Worm (Caenorhabditis elegans) whole organism, young adult: Measurements from ENCODE around the gene oma-2.
A peak's percentile ranks its signal among the peaks of the same experiment; 100 is the strongest.

Source experiments
- B0336.3 ChIP-seq: fragments of 200-800 bp; sonication (Bioruptor generic); IDR thresholded peaks from 2 replicates; pipeline ENCODE4 v1.3.6; 2022; ENCODE audit warnings: missing genetic modification characterization, missing compliant biosample characterization
- C17E4.6 ChIP-seq: fragments of 200-800 bp; sonication (Bioruptor generic); IDR thresholded peaks from 2 replicates; pipeline ENCODE4 v1.3.6; 2022; ENCODE audit warnings: missing genetic modification reagents, missing genetic modification characterization, missing compliant biosample characterization
- F49E8.2 ChIP-seq: sonication (generic microtip); optimal IDR thresholded peaks from 3 replicates; lab custom pipeline; 2017; ENCODE audit warnings: missing genetic modification characterization, mild to moderate bottlenecking, missing compliant biosample characterization, antibody characterized with exemption, moderate library complexity; ENCODE audit not compliant: insufficient read depth
- F52B5.7 ChIP-seq: sonication (generic microtip); optimal IDR thresholded peaks from 2 replicates; lab custom pipeline; 2016; ENCODE audit warnings: mild to moderate bottlenecking, missing genetic modification characterization, missing compliant biosample characterization
- F57A8.1 ChIP-seq: fragments of 200-800 bp; sonication (Bioruptor generic); optimal IDR thresholded peaks from 2 replicates; lab custom pipeline; 2018; ENCODE audit warnings: mild to moderate bottlenecking, missing genetic modification characterization, moderate library complexity, missing compliant biosample characterization
- F57C9.4 ChIP-seq: sonication (generic microtip); optimal IDR thresholded peaks from 2 replicates; lab custom pipeline; 2017; ENCODE audit warnings: mild to moderate bottlenecking, missing genetic modification characterization, missing compliant biosample characterization
- Y56A3A.18 ChIP-seq: fragments of 200-800 bp; sonication (Bioruptor generic); IDR thresholded peaks from 2 replicates; pipeline ENCODE4 v1.3.6; 2022; ENCODE audit warnings: missing genetic modification reagents, missing genetic modification characterization, missing compliant biosample characterization
- Y67H2A.10 ChIP-seq: fragments of 200-800 bp; sonication (Bioruptor generic); conservative IDR thresholded peaks from 2 replicates; pipeline ENCODE4 v1.3.6; 2022; ENCODE audit warnings: missing genetic modification reagents, missing genetic modification characterization, missing compliant biosample characterization
- ama-1 ChIP-seq, 3 experiments: fragments of 150-350 bp in 1 of 3; sonication (generic microtip) in 2 of 3; optimal IDR thresholded peaks; 2 replicates each; lab custom pipeline; 2014 to 2018; ENCODE audit warnings: missing biosample characterization in 2 of 3, missing genetic modification characterization in 2 of 3, missing genetic modification reagents in 2 of 3
- atf-7 ChIP-seq: sonication (generic microtip); optimal IDR thresholded peaks from 2 replicates; lab custom pipeline; 2017; ENCODE audit warnings: mild to moderate bottlenecking, missing genetic modification characterization, missing compliant biosample characterization
- attf-6 ChIP-seq: fragments of 200-800 bp; sonication (Bioruptor generic); IDR thresholded peaks from 2 replicates; pipeline ENCODE4 v1.3.6; 2022; ENCODE audit warnings: missing genetic modification reagents, missing genetic modification characterization, missing compliant biosample characterization
- bed-2 ChIP-seq: fragments of 200-800 bp; sonication (Bioruptor generic); IDR thresholded peaks from 2 replicates; pipeline ENCODE4 v1.3.6; 2022; ENCODE audit warnings: missing genetic modification reagents, missing genetic modification characterization, missing compliant biosample characterization
- cebp-1 ChIP-seq, 2 experiments: fragments of 200-800 bp in 1 of 2; sonication (Bioruptor generic) in 1 of 2; sonication (generic microtip) in 1 of 2; IDR thresholded peaks in 1 of 2; optimal IDR thresholded peaks in 1 of 2; 2 replicates each; pipeline versions ENCODE4 v1.3.6 to Lab custom; 2017 to 2022; ENCODE audit warnings: missing compliant biosample characterization in 2 of 2, missing genetic modification characterization in 2 of 2, mild to moderate bottlenecking in 1 of 2, missing genetic modification reagents in 1 of 2, moderate library complexity in 1 of 2
- cebp-2 ChIP-seq: fragments of 200-800 bp; sonication (Bioruptor generic); IDR thresholded peaks from 2 replicates; pipeline ENCODE4 v1.3.6; 2022; ENCODE audit warnings: missing genetic modification characterization, missing compliant biosample characterization
- ceh-100 ChIP-seq: fragments of 200-800 bp; sonication (Bioruptor generic); IDR thresholded peaks from 2 replicates; pipeline ENCODE4 v1.3.6; 2022; ENCODE audit warnings: missing genetic modification reagents, missing genetic modification characterization, missing compliant biosample characterization
- die-1 ChIP-seq: sonication (generic microtip); optimal IDR thresholded peaks from 2 replicates; lab custom pipeline; 2016; ENCODE audit warnings: missing genotype, mild to moderate bottlenecking, missing genetic modification characterization, missing compliant biosample characterization
- efl-1 ChIP-seq: fragments of 150-350 bp; optimal IDR thresholded peaks from 2 replicates; lab custom pipeline; 2014; ENCODE audit warnings: missing biosample characterization, missing genetic modification reagents, missing genetic modification characterization
- egl-18 ChIP-seq: fragments of 200-800 bp; sonication (Bioruptor generic); IDR thresholded peaks from 2 replicates; pipeline ENCODE4 v1.3.6; 2022; ENCODE audit warnings: missing genetic modification reagents, missing genetic modification characterization, missing compliant biosample characterization
- egrh-3 ChIP-seq: fragments of 200-800 bp; sonication (Bioruptor generic); IDR thresholded peaks from 2 replicates; pipeline ENCODE4 v1.3.6; 2022; ENCODE audit warnings: missing genetic modification reagents, missing genetic modification characterization, missing compliant biosample characterization
- ets-4 ChIP-seq: fragments of 200-800 bp; sonication (Bioruptor generic); optimal IDR thresholded peaks from 2 replicates; lab custom pipeline; 2018; ENCODE audit warnings: mild to moderate bottlenecking, missing genetic modification characterization, missing compliant biosample characterization
- him-1 ChIP-seq: sonication (generic microtip); optimal IDR thresholded peaks from 2 replicates; lab custom pipeline; 2016; ENCODE audit warnings: missing genotype, missing genetic modification reagents, missing genetic modification characterization, missing compliant biosample characterization
- hmg-1.2 ChIP-seq: fragments of 200-800 bp; sonication (Bioruptor generic); IDR thresholded peaks from 2 replicates; pipeline ENCODE4 v1.3.6; 2022; ENCODE audit warnings: missing genetic modification reagents, missing genetic modification characterization, missing compliant biosample characterization
- hrde-1 ChIP-seq: sonication (generic microtip); optimal IDR thresholded peaks from 2 replicates; lab custom pipeline; 2016; ENCODE audit warnings: missing genetic modification characterization, mild to moderate bottlenecking, missing compliant biosample characterization, moderate library complexity, missing genotype, missing genetic modification reagents, borderline replicate concordance
- hsf-1 ChIP-seq: fragments of 200-800 bp; sonication (Bioruptor generic); IDR thresholded peaks from 2 replicates; pipeline ENCODE4 v1.3.6; 2022; ENCODE audit warnings: missing genetic modification reagents, missing genetic modification characterization, missing compliant biosample characterization
- lin-40 ChIP-seq: sonication (generic microtip); optimal IDR thresholded peaks from 2 replicates; lab custom pipeline; 2016; ENCODE audit warnings: missing genetic modification characterization, mild to moderate bottlenecking, missing compliant biosample characterization, missing genotype, missing genetic modification reagents
- lir-1 ChIP-seq: fragments of 200-800 bp; sonication (Bioruptor generic); conservative IDR thresholded peaks from 2 replicates; pipeline ENCODE4 v1.3.6; 2022; ENCODE audit warnings: missing genetic modification reagents, missing genetic modification characterization, missing compliant biosample characterization
- lsy-27 ChIP-seq: sonication (generic microtip); optimal IDR thresholded peaks from 2 replicates; lab custom pipeline; 2017; ENCODE audit warnings: missing genetic modification characterization, mild to moderate bottlenecking, missing compliant biosample characterization, antibody characterized with exemption, missing genotype, borderline replicate concordance; ENCODE audit not compliant: insufficient read depth
- madf-3 ChIP-seq: fragments of 200-800 bp; sonication (Bioruptor generic); IDR thresholded peaks from 2 replicates; pipeline ENCODE4 v1.3.6; 2022; ENCODE audit warnings: missing genetic modification reagents, missing genetic modification characterization, missing compliant biosample characterization
- madf-8 ChIP-seq: fragments of 200-800 bp; sonication (Bioruptor generic); conservative IDR thresholded peaks from 2 replicates; pipeline ENCODE4 v1.3.6; 2022; ENCODE audit warnings: missing genetic modification reagents, missing genetic modification characterization, missing compliant biosample characterization
- mes-4 ChIP-seq: sonication (generic microtip); optimal IDR thresholded peaks from 2 replicates; lab custom pipeline; 2016; ENCODE audit warnings: missing genotype, missing genetic modification characterization, missing compliant biosample characterization
- nfyb-1 ChIP-seq: fragments of 200-800 bp; sonication (Bioruptor generic); IDR thresholded peaks from 2 replicates; pipeline ENCODE4 v1.3.6; 2022; ENCODE audit warnings: missing genetic modification reagents, missing genetic modification characterization, missing compliant biosample characterization
- pbrm-1 ChIP-seq: fragments of 200-800 bp; sonication (Bioruptor generic); IDR thresholded peaks from 2 replicates; pipeline ENCODE4 v1.3.6; 2022; ENCODE audit warnings: missing genetic modification reagents, missing genetic modification characterization, missing compliant biosample characterization
- rec-8 ChIP-seq, 2 experiments: sonication (generic microtip); optimal IDR thresholded peaks; 2 replicates each; lab custom pipeline; 2016; ENCODE audit warnings: mild to moderate bottlenecking in 2 of 2, missing genetic modification characterization in 2 of 2, missing genetic modification reagents in 2 of 2, missing genotype in 2 of 2, missing biosample characterization in 1 of 2, missing compliant biosample characterization in 1 of 2, moderate library complexity in 1 of 2
- repo-1 ChIP-seq: sonication (generic microtip); optimal IDR thresholded peaks from 2 replicates; lab custom pipeline; 2017; ENCODE audit warnings: mild to moderate bottlenecking, missing genetic modification characterization, missing compliant biosample characterization
- sea-2 ChIP-seq: fragments of 200-800 bp; sonication (Bioruptor generic); IDR thresholded peaks from 2 replicates; pipeline ENCODE4 v1.3.6; 2022; ENCODE audit warnings: missing genetic modification characterization, missing compliant biosample characterization
- snpc-1.1 ChIP-seq: sonication (generic microtip); optimal IDR thresholded peaks from 2 replicates; lab custom pipeline; 2017; ENCODE audit warnings: missing genetic modification characterization, mild to moderate bottlenecking, missing compliant biosample characterization, antibody characterized with exemption, moderate library complexity, missing genotype, missing genetic modification reagents; ENCODE audit not compliant: insufficient read depth
- snpc-3.4 ChIP-seq: sonication (generic microtip); optimal IDR thresholded peaks from 2 replicates; lab custom pipeline; 2017; ENCODE audit warnings: missing genetic modification characterization, mild to moderate bottlenecking, missing compliant biosample characterization, antibody characterized with exemption, moderate library complexity, missing genotype, missing genetic modification reagents
- snpc-4 ChIP-seq, 5 experiments: fragments of 150-350 bp in 1 of 5; sonication (generic microtip) in 4 of 5; optimal IDR thresholded peaks; 2 replicates each; lab custom pipeline; 2014 to 2018; ENCODE audit warnings: missing genetic modification characterization in 5 of 5, missing biosample characterization in 3 of 5, antibody characterized with exemption in 2 of 5, mild to moderate bottlenecking in 2 of 5, missing compliant biosample characterization in 2 of 5, missing genotype in 2 of 5, moderate library complexity in 2 of 5, missing genetic modification reagents in 1 of 5
- somi-1 ChIP-seq: fragments of 200-800 bp; sonication (Bioruptor generic); optimal IDR thresholded peaks from 2 replicates; lab custom pipeline; 2018; ENCODE audit warnings: mild to moderate bottlenecking, missing genetic modification characterization, missing compliant biosample characterization
- xnd-1 ChIP-seq: sonication (generic microtip); optimal IDR thresholded peaks from 2 replicates; lab custom pipeline; 2016; ENCODE audit warnings: missing genotype, missing genetic modification reagents, missing genetic modification characterization, missing compliant biosample characterization
- zfh-2 ChIP-seq: fragments of 200-800 bp; sonication (Bioruptor generic); conservative IDR thresholded peaks from 2 replicates; pipeline ENCODE4 v1.3.6; 2022; ENCODE audit warnings: missing genetic modification reagents, missing genetic modification characterization, missing compliant biosample characterization
- ztf-18 ChIP-seq: sonication (generic microtip); optimal IDR thresholded peaks from 2 replicates; lab custom pipeline; 2016; ENCODE audit warnings: missing genotype, mild to moderate bottlenecking, missing genetic modification characterization, missing compliant biosample characterization
- ztf-25 ChIP-seq: fragments of 200-800 bp; sonication (Bioruptor generic); IDR thresholded peaks from 2 replicates; pipeline ENCODE4 v1.3.6; 2022; ENCODE audit warnings: missing genetic modification reagents, missing genetic modification characterization, missing compliant biosample characterization
- ztf-28 ChIP-seq: fragments of 200-800 bp; sonication (Bioruptor generic); IDR thresholded peaks from 2 replicates; pipeline ENCODE4 v1.3.6; 2022; ENCODE audit warnings: missing genetic modification reagents, missing genetic modification characterization, missing compliant biosample characterization

The oma-2 gene

ce11 chrV:8012032-8012431 is 17.2 kb upstream of the oma-2 start, which contains the start of gene rpb-9:
Gene rpb-9, minus strand, starts transcription at chrV:8012345.
- no peak for TF ChIP-seq F57A8.1
- peak; percentile 14 for TF ChIP-seq die-1 (tag; lab: Kevin White, UChicago)
- TF ChIP-seq snpc-1.1 (tag; lab: Kevin White, UChicago), result peak; percentile 10
- 0 out of 2 replicates have a peak, but pooled peaks have one; percentile 30 for TF ChIP-seq hsf-1
- peak; percentile 25; the same call in 1 of the 2 replicates for TF ChIP-seq Y56A3A.18 (GFP tag; lab: Robert Waterston, UW)
- 0 out of 2 replicates have a peak, but pooled peaks have one; percentile 16 for TF ChIP-seq nfyb-1 (GFP tag; lab: Robert Waterston, UW)
- TF ChIP-seq snpc-3.4 (tag; lab: Kevin White, UChicago), result no peak
- peak; percentile 27; the same call in 1 of the 2 replicates for TF ChIP-seq B0336.3 (GFP tag; lab: Robert Waterston, UW)
- peak; percentile 30 for TF ChIP-seq F49E8.2 (tag; lab: Kevin White, UChicago)
- TF ChIP-seq hmg-1.2 (GFP tag; lab: Robert Waterston, UW), result peak; percentile 24; the same call in 1 of the 2 replicates
- TF ChIP-seq ama-1 (optimal IDR thresholded peaks at IDR 0.05; lab: Kevin White, UChicago), result peak; percentile 17
- TF ChIP-seq ama-1 (GFP tag; optimal IDR thresholded peaks at IDR 0.05; lab: Kevin White, UChicago), result no peak
- no peak for TF ChIP-seq atf-7 (tag; lab: Kevin White, UChicago)
- no peak for TF ChIP-seq snpc-4 (GFP tag; optimal IDR thresholded peaks at IDR 0.05; lab: Kevin White, UChicago)
- peak in 1 of 4 experiments; percentile 35 for TF ChIP-seq snpc-4 (tag; optimal IDR thresholded peaks at IDR 0.05; lab: Kevin White, UChicago)
- TF ChIP-seq, all 124 proteins: peak for 10

- TF ChIP-seq ets-4 (GFP tag; lab: Kevin White, UChicago) (no peak), F57C9.4 (tag; lab: Kevin White, UChicago) (no peak), attf-6 (GFP tag; lab: Robert Waterston, UW) (no peak), hrde-1 (tag; lab: Kevin White, UChicago) (no peak), lin-40 (tag; lab: Kevin White, UChicago) (no peak), zfh-2 (GFP tag; lab: Robert Waterston, UW) (no peak), him-1 (tag; lab: Kevin White, UChicago) (no peak), xnd-1 (tag; lab: Kevin White, UChicago) (no peak), hsf-1 (no peak), efl-1 (GFP tag; lab: Kevin White, UChicago) (no peak), madf-3 (GFP tag; lab: Robert Waterston, UW) (no peak), madf-8 (GFP tag; lab: Robert Waterston, UW) (no peak), egl-18 (GFP tag; lab: Robert Waterston, UW) (no peak), bed-2 (no peak), ztf-28 (GFP tag; lab: Robert Waterston, UW) (no peak), cebp-2 (no peak), sea-2 (GFP tag; lab: Robert Waterston, UW) (no peak), mes-4 (tag; lab: Kevin White, UChicago) (no peak), cebp-1 (GFP tag; IDR thresholded peaks at IDR 0.05; lab: Robert Waterston, UW) (no peak), cebp-1 (tag; optimal IDR thresholded peaks at IDR 0.05; lab: Kevin White, UChicago) (peak; percentile 9), lir-1 (GFP tag; lab: Robert Waterston, UW) (no peak), egrh-3 (GFP tag; lab: Robert Waterston, UW) (no peak), Y67H2A.10 (GFP tag; lab: Robert Waterston, UW) (no peak), repo-1 (tag; lab: Kevin White, UChicago) (no peak), ztf-25 (no peak), lsy-27 (tag; lab: Kevin White, UChicago) (no peak), pbrm-1 (GFP tag; lab: Robert Waterston, UW) (no peak), F52B5.7 (tag; lab: Kevin White, UChicago) (no peak), rec-8 (tag; optimal IDR thresholded peaks at IDR 0.05; lab: Kevin White, UChicago) (no peak), ceh-100 (no peak), ztf-18 (tag; lab: Kevin White, UChicago) (no peak), C17E4.6 (GFP tag; lab: Robert Waterston, UW) (no peak), somi-1 (GFP tag; lab: Kevin White, UChicago) (no peak)
Measured at ce11 chrV:8013901-8014388, 15.3 kb upstream of the oma-2 start, which contains the start of gene Y97E10AR.6. Gene Y97E10AR.6, minus strand, starts transcription at chrV:8013951.
